Worm (Caenorhabditis elegans): ENCODE results near the gene cdh-7.

Gene cdh-7

DNA sequence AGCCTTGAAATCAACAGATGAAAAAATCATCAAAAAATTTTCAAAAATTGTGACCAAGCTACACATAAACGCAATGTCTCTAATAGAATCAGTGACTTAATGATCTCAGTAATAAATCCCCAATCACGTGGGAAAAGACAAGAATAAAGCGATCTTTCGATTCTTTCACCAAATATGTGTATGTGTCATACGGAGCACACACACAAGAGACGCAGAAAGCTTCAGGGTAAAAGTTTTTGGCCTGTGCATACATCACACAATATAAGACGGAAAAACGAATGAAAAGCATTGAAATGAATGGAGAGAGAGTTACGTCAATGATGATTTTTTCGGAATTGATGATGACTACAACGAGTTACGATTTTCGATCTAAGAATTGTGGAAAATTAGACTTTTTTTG is 22.6 kb upstream of the cdh-7 start:
- no peak for TF ChIP-seq ztf-6 (GFP tag; IDR thresholded peaks at IDR 0.05)
- TF ChIP-seq madf-10 (tag; optimal IDR thresholded peaks at IDR 0.05), result no peak
- TF ChIP-seq mes-4 (tag; optimal IDR thresholded peaks at IDR 0.05), result no peak
- peak; percentile 16 for TF ChIP-seq nhr-80 (tag; optimal IDR thresholded peaks at IDR 0.05)

DNA sequence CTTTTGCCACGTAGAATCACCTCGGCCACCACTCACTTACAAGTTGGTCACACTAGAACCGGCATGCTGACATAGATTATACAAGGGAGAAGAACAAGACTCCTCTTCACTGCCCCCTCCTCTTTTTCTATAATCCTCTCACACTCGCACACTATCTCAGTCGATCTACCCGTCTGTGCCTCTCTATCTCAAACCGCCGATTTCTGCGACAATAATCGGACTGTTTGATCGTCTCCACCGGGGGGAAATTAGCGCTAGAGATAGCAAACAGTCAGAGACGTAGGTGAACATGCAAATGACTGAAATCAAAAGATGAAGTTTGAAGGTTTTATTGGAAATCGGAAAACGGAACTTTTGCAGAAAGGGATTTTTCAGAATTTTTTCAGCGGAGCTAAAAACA is 20.6 kb upstream of the cdh-7 start:
- TF ChIP-seq F10E7.11 (tag; optimal IDR thresholded peaks at IDR 0.05) (no peak), lir-1 (GFP tag; conservative IDR thresholded peaks at IDR 0.05) (no peak), zfh-2 (GFP tag; conservative IDR thresholded peaks at IDR 0.05) (0 out of 2 replicates have a peak, but pooled peaks have one; percentile 30), sptf-2 (GFP tag; optimal IDR thresholded peaks at IDR 0.05) (no peak), B0261.1 (tag; optimal IDR thresholded peaks at IDR 0.05) (no peak), tbp1 (GFP tag; optimal IDR thresholded peaks at IDR 0.05) (no peak), zim-3 (tag; optimal IDR thresholded peaks at IDR 0.05) (no peak), ceh-40 (GFP tag; IDR thresholded peaks at IDR 0.05) (no peak), nfya-2 (GFP tag; IDR thresholded peaks at IDR 0.05) (no peak), madf-8 (GFP tag; conservative IDR thresholded peaks at IDR 0.05) (no peak), lsl-1 (GFP tag; optimal IDR thresholded peaks at IDR 0.05) (no peak), tlf-1 (GFP tag; optimal IDR thresholded peaks at IDR 0.05) (no peak), ets-4 (GFP tag; optimal IDR thresholded peaks at IDR 0.05) (peak; percentile 4), pha-4 (tag; optimal IDR thresholded peaks at IDR 0.05) (no peak), efl-1 (GFP tag; optimal IDR thresholded peaks at IDR 0.05) (no peak), ceh-100 (GFP tag; IDR thresholded peaks at IDR 0.05) (no peak), F23B12.7 (tag; optimal IDR thresholded peaks at IDR 0.05; ENCODE audit: insufficient read depth) (no peak), nhr-27 (tag; optimal IDR thresholded peaks at IDR 0.05) (no peak), K12H6.12 (tag; optimal IDR thresholded peaks at IDR 0.05) (no peak), ccch-3 (GFP tag; optimal IDR thresholded peaks at IDR 0.05) (no peak), chd-7 (tag; optimal IDR thresholded peaks at IDR 0.05) (no peak), madf-3 (GFP tag; IDR thresholded peaks at IDR 0.05) (no peak), dox-1 (GFP tag; IDR thresholded peaks at IDR 0.05) (peak; percentile 71), C17E4.6 (GFP tag; IDR thresholded peaks at IDR 0.05) (no peak), attf-5 (GFP tag; optimal IDR thresholded peaks at IDR 0.05) (peak; percentile 57), bed-1 (GFP tag; IDR thresholded peaks at IDR 0.05) (no peak), ztf-25 (GFP tag; IDR thresholded peaks at IDR 0.05) (no peak), F52B5.7 (tag; optimal IDR thresholded peaks at IDR 0.05) (no peak), cebp-2 (GFP tag; IDR thresholded peaks at IDR 0.05) (no peak), T26A5.8 (tag; optimal IDR thresholded peaks at IDR 0.05) (no peak), K11D2.4 (GFP tag; IDR thresholded peaks at IDR 0.05) (no peak), aptf-3 (GFP tag; IDR thresholded peaks at IDR 0.05) (no peak), nfyb-1 (GFP tag; IDR thresholded peaks at IDR 0.05) (no peak), mes-4 (tag; optimal IDR thresholded peaks at IDR 0.05) (no peak), rpc-1 (optimal IDR thresholded peaks at IDR 0.05) (no peak), rpc-1 (tag; optimal IDR thresholded peaks at IDR 0.05) (no peak), D2030.7 (GFP tag; IDR thresholded peaks at IDR 0.05) (no peak), F57A8.1 (GFP tag; optimal IDR thresholded peaks at IDR 0.05) (no peak), ekl-4 (GFP tag; IDR thresholded peaks at IDR 0.05) (no peak), ztf-28 (GFP tag; IDR thresholded peaks at IDR 0.05) (no peak), F55B11.4 (tag; optimal IDR thresholded peaks at IDR 0.05; ENCODE audit: borderline replicate concordance, insufficient read depth) (no peak), die-1 (tag; optimal IDR thresholded peaks at IDR 0.05) (no peak), nhr-90 (tag; optimal IDR thresholded peaks at IDR 0.05) (no peak), snpc-4 (GFP tag; optimal IDR thresholded peaks at IDR 0.05) (no peak), snpc-4 (tag; optimal IDR thresholded peaks at IDR 0.05) (peak in 3 of 4 experiments; percentile 18 to 56 (median 20)), hlh-12 (tag; optimal IDR thresholded peaks at IDR 0.05) (no peak), ceh-58 (GFP tag; IDR thresholded peaks at IDR 0.05) (no peak)
